Worm (Caenorhabditis elegans) whole organism, L3 larva: ENCODE results near the gene csb-1.

ENCODE experiments used
- R02D3.7 ChIP-seq: fragments of 150-350 bp; optimal IDR thresholded peaks from 2 replicates; lab custom pipeline; 2014; ENCODE audit warnings: missing biosample characterization, missing genetic modification characterization
- ama-1 ChIP-seq: fragments of 150-350 bp; optimal IDR thresholded peaks from 2 replicates; lab custom pipeline; 2018
- ceh-16 ChIP-seq: sonication (generic microtip); optimal IDR thresholded peaks from 2 replicates; lab custom pipeline; 2017; ENCODE audit warnings: missing biosample characterization, missing genetic modification characterization
- ceh-28 ChIP-seq: fragments of 150-350 bp; optimal IDR thresholded peaks from 2 replicates; lab custom pipeline; 2014; ENCODE audit warnings: missing biosample characterization, missing genetic modification reagents, missing genetic modification characterization
- ceh-82 ChIP-seq: fragments of 150-350 bp; optimal IDR thresholded peaks from 2 replicates; lab custom pipeline; 2014; ENCODE audit warnings: missing biosample characterization, missing genetic modification characterization
- ceh-9 ChIP-seq: sonication (generic microtip); optimal IDR thresholded peaks from 2 replicates; lab custom pipeline; 2018; ENCODE audit warnings: missing biosample characterization, missing genetic modification characterization
- daf-12 ChIP-seq: fragments of 150-350 bp; optimal IDR thresholded peaks from 2 replicates; lab custom pipeline; 2014; ENCODE audit warnings: missing biosample characterization, missing genetic modification reagents, missing genetic modification characterization
- egl-5 ChIP-seq: fragments of 150-350 bp; optimal IDR thresholded peaks from 2 replicates; lab custom pipeline; 2017; ENCODE audit warnings: missing biosample characterization, missing genetic modification reagents, missing genetic modification characterization, inconsistent platforms
- elt-1 ChIP-seq: fragments of 150-350 bp; optimal IDR thresholded peaks from 2 replicates; lab custom pipeline; 2014; ENCODE audit warnings: missing biosample characterization, missing genetic modification characterization
- elt-2 ChIP-seq: sonication (generic microtip); optimal IDR thresholded peaks from 2 replicates; lab custom pipeline; 2016; ENCODE audit warnings: missing genetic modification reagents, mild to moderate bottlenecking, missing genetic modification characterization, missing compliant biosample characterization
- elt-3 ChIP-seq, 3 experiments: fragments of 150-350 bp in 1 of 3; sonication (generic microtip) in 2 of 3; optimal IDR thresholded peaks; 2 replicates in 2 of 3; 4 replicates in 1 of 3; lab custom pipeline; 2014 to 2017; ENCODE audit warnings: missing biosample characterization in 3 of 3, missing genetic modification characterization in 3 of 3
- eor-1 ChIP-seq, 2 experiments: fragments of 150-350 bp; optimal IDR thresholded peaks; 2 replicates each; lab custom pipeline; 2014 to 2018; ENCODE audit warnings: missing biosample characterization in 2 of 2, missing genetic modification characterization in 2 of 2
- fkh-10 ChIP-seq: sonication (generic microtip); optimal IDR thresholded peaks from 2 replicates; lab custom pipeline; 2017; ENCODE audit warnings: missing biosample characterization, missing genetic modification reagents, missing genetic modification characterization
- fos-1 ChIP-seq: fragments of 150-350 bp; optimal IDR thresholded peaks from 2 replicates; lab custom pipeline; 2014; ENCODE audit warnings: missing biosample characterization, missing genetic modification characterization
- hmg-11 ChIP-seq: sonication (generic microtip); optimal IDR thresholded peaks from 2 replicates; lab custom pipeline; 2016; ENCODE audit warnings: missing genetic modification characterization, missing compliant biosample characterization
- jun-1 ChIP-seq: fragments of 150-350 bp; optimal IDR thresholded peaks from 2 replicates; lab custom pipeline; 2014; ENCODE audit warnings: missing biosample characterization, missing genetic modification reagents, missing genetic modification characterization
- lin-15B ChIP-seq: fragments of 150-350 bp; optimal IDR thresholded peaks from 2 replicates; lab custom pipeline; 2014; ENCODE audit warnings: missing biosample characterization, missing genetic modification characterization
- lin-39 ChIP-seq: fragments of 150-350 bp; optimal IDR thresholded peaks from 2 replicates; lab custom pipeline; 2018; ENCODE audit warnings: missing biosample characterization, missing genetic modification reagents, missing genetic modification characterization
- lsy-12 ChIP-seq: sonication (generic microtip); optimal IDR thresholded peaks from 2 replicates; lab custom pipeline; 2016; ENCODE audit warnings: mild to moderate bottlenecking, missing genetic modification characterization, missing compliant biosample characterization
- mdl-1 ChIP-seq: fragments of 150-350 bp; optimal IDR thresholded peaks from 2 replicates; lab custom pipeline; 2014; ENCODE audit warnings: missing biosample characterization, missing genetic modification characterization
- nfya-1 ChIP-seq: sonication (generic microtip); optimal IDR thresholded peaks from 2 replicates; lab custom pipeline; 2017; ENCODE audit warnings: missing genetic modification characterization, mild to moderate bottlenecking, missing compliant biosample characterization, antibody characterized with exemption, moderate library complexity; ENCODE audit not compliant: insufficient read depth
- nhr-11 ChIP-seq: fragments of 150-350 bp; optimal IDR thresholded peaks from 2 replicates; lab custom pipeline; 2014; ENCODE audit warnings: missing biosample characterization, missing genetic modification characterization
- nhr-12 ChIP-seq: fragments of 150-350 bp; optimal IDR thresholded peaks from 2 replicates; lab custom pipeline; 2014; ENCODE audit warnings: missing biosample characterization, missing genetic modification characterization
- nhr-23 ChIP-seq: fragments of 150-350 bp; optimal IDR thresholded peaks from 2 replicates; lab custom pipeline; 2014; ENCODE audit warnings: missing biosample characterization, missing genetic modification reagents, missing genetic modification characterization
- nhr-237 ChIP-seq: fragments of 150-350 bp; optimal IDR thresholded peaks from 2 replicates; lab custom pipeline; 2014; ENCODE audit warnings: missing biosample characterization, missing genetic modification characterization
- nhr-25 ChIP-seq: sonication (generic microtip); optimal IDR thresholded peaks from 2 replicates; lab custom pipeline; 2017; ENCODE audit warnings: missing biosample characterization, missing genetic modification characterization
- nhr-28 ChIP-seq: fragments of 150-350 bp; optimal IDR thresholded peaks from 2 replicates; lab custom pipeline; 2014; ENCODE audit warnings: missing biosample characterization, missing genetic modification characterization
- nhr-43 ChIP-seq: sonication (generic microtip); optimal IDR thresholded peaks from 2 replicates; lab custom pipeline; 2016; ENCODE audit warnings: mild to moderate bottlenecking, missing genetic modification characterization, missing compliant biosample characterization; ENCODE audit not compliant: poor library complexity, severe bottlenecking
- nhr-67 ChIP-seq: fragments of 150-350 bp; optimal IDR thresholded peaks from 2 replicates; lab custom pipeline; 2014; ENCODE audit warnings: missing biosample characterization, missing genetic modification characterization
- nhr-76 ChIP-seq: fragments of 150-350 bp; sonication (generic microtip); optimal IDR thresholded peaks from 5 replicates; lab custom pipeline; 2014; ENCODE audit warnings: missing biosample characterization, missing genetic modification characterization
- nhr-77 ChIP-seq: fragments of 150-350 bp; optimal IDR thresholded peaks from 2 replicates; lab custom pipeline; 2014; ENCODE audit warnings: missing biosample characterization, missing genetic modification characterization
- pha-4 ChIP-seq: fragments of 150-350 bp; optimal IDR thresholded peaks from 2 replicates; lab custom pipeline; 2014; ENCODE audit warnings: missing biosample characterization, missing genetic modification reagents, missing genetic modification characterization
- pqm-1 ChIP-seq: fragments of 150-350 bp; optimal IDR thresholded peaks from 2 replicates; lab custom pipeline; 2017; ENCODE audit warnings: missing biosample characterization, missing genetic modification characterization, inconsistent platforms
- sea-2 ChIP-seq: fragments of 150-350 bp; sonication (generic microtip); optimal IDR thresholded peaks from 4 replicates; lab custom pipeline; 2014; ENCODE audit warnings: missing biosample characterization, missing genetic modification reagents, missing genetic modification characterization
- skn-1 ChIP-seq: fragments of 150-350 bp; optimal IDR thresholded peaks from 2 replicates; lab custom pipeline; 2014; ENCODE audit warnings: missing biosample characterization, missing genetic modification characterization
- snpc-4 ChIP-seq: fragments of 150-350 bp; optimal IDR thresholded peaks from 2 replicates; lab custom pipeline; 2014; ENCODE audit warnings: missing biosample characterization, missing genetic modification characterization
- tbx-2 ChIP-seq: sonication (generic microtip); optimal IDR thresholded peaks from 2 replicates; lab custom pipeline; 2016; ENCODE audit warnings: mild to moderate bottlenecking, missing genetic modification characterization, missing compliant biosample characterization
- unc-39 ChIP-seq: sonication (generic microtip); optimal IDR thresholded peaks from 4 replicates; lab custom pipeline; 2017; ENCODE audit warnings: missing biosample characterization, missing genetic modification characterization
- unc-62 ChIP-seq: fragments of 150-350 bp; sonication (generic microtip); optimal IDR thresholded peaks from 4 replicates; lab custom pipeline; 2014; ENCODE audit warnings: missing biosample characterization, missing genetic modification reagents, missing genetic modification characterization
- ztf-11 ChIP-seq: fragments of 150-350 bp; optimal IDR thresholded peaks from 2 replicates; lab custom pipeline; 2014; ENCODE audit warnings: missing biosample characterization, missing genetic modification characterization
- ztf-4 ChIP-seq: fragments of 150-350 bp; optimal IDR thresholded peaks from 2 replicates; lab custom pipeline; 2014; ENCODE audit warnings: missing biosample characterization, missing genetic modification characterization

Gene csb-1

ce11 chrX:15865868-15866555, at the start of gene csb-1, which contains the start of gene F53H4.4:
csb-1 (minus strand) TSS chrX:15865918.
F53H4.4 (plus strand) TSS chrX:15866387.
- TF ChIP-seq nhr-12 (tag; lab: Kevin White, UChicago): no peak
- no peak for TF ChIP-seq ceh-16 (tag; lab: Kevin White, UChicago)
- peak; percentile 49 for TF ChIP-seq jun-1
- no peak for TF ChIP-seq ztf-4 (tag; lab: Kevin White, UChicago)
- peak; percentile 51 for TF ChIP-seq lin-39 (tag; lab: Kevin White, UChicago)
- TF ChIP-seq egl-5 (tag; lab: Kevin White, UChicago): peak; percentile 56
- TF ChIP-seq unc-62 (GFP tag; lab: Kevin White, UChicago): no peak
- no peak for TF ChIP-seq fkh-10 (GFP tag; lab: Kevin White, UChicago)
- TF ChIP-seq lin-15B (tag; lab: Kevin White, UChicago): peak; percentile 90
- TF ChIP-seq nhr-28 (tag; lab: Kevin White, UChicago): no peak
- peak; percentile 77 for TF ChIP-seq lsy-12
- no peak for TF ChIP-seq elt-1 (tag; lab: Kevin White, UChicago)
- no peak for TF ChIP-seq nhr-67 (tag; lab: Kevin White, UChicago)
- no peak for TF ChIP-seq ceh-28
- TF ChIP-seq unc-39 (tag; lab: Kevin White, UChicago): no peak
- TF ChIP-seq mdl-1 (tag; lab: Kevin White, UChicago): peak; percentile 89
- TF ChIP-seq nhr-25 (tag; lab: Kevin White, UChicago): peak; percentile 39
- TF ChIP-seq nhr-23 (tag; lab: Kevin White, UChicago): peak; percentile 64
- TF ChIP-seq fos-1 (tag; lab: Kevin White, UChicago): no peak
- peak; percentile 55 for TF ChIP-seq snpc-4 (tag; lab: Kevin White, UChicago)
- peak; percentile 43 for TF ChIP-seq hmg-11 (tag; lab: Kevin White, UChicago)
- no peak for TF ChIP-seq nhr-11 (tag; lab: Kevin White, UChicago)
- TF ChIP-seq nhr-237 (tag; lab: Kevin White, UChicago): no peak
- TF ChIP-seq ceh-82 (tag; lab: Kevin White, UChicago): no peak
- no peak for TF ChIP-seq nhr-76 (tag; lab: Kevin White, UChicago)
- peak; percentile 62 for TF ChIP-seq elt-2
- peak; percentile 13 for TF ChIP-seq pqm-1 (tag; lab: Kevin White, UChicago)
- TF ChIP-seq nhr-43 (tag; lab: Kevin White, UChicago): peak; percentile 51
- no peak for TF ChIP-seq ztf-11 (tag; lab: Kevin White, UChicago)
- no peak for TF ChIP-seq ama-1
- peak; percentile 53 for TF ChIP-seq R02D3.7 (tag; lab: Kevin White, UChicago)
- TF ChIP-seq daf-12 (tag; lab: Kevin White, UChicago): no peak
- TF ChIP-seq ceh-9 (tag; lab: Kevin White, UChicago): no peak
- TF ChIP-seq pha-4 (tag; lab: Kevin White, UChicago): peak; percentile 89
- peak; percentile 59 for TF ChIP-seq nfya-1
- TF ChIP-seq eor-1 (tag; optimal IDR thresholded peaks at IDR 0.05; lab: Kevin White, UChicago): no peak
- TF ChIP-seq tbx-2 (tag; lab: Kevin White, UChicago): no peak
- peak; percentile 68 for TF ChIP-seq skn-1 (tag; lab: Kevin White, UChicago)

- TF ChIP-seq lsy-12 (no peak), nhr-77 (tag; lab: Kevin White, UChicago) (no peak), nhr-43 (tag; lab: Kevin White, UChicago) (no peak), nhr-67 (tag; lab: Kevin White, UChicago) (no peak), ztf-11 (tag; lab: Kevin White, UChicago) (no peak), pha-4 (tag; lab: Kevin White, UChicago) (no peak), elt-3 (tag; optimal IDR thresholded peaks at IDR 0.05; lab: Kevin White, UChicago) (no peak), sea-2 (GFP tag; lab: Kevin White, UChicago) (no peak), lin-15B (tag; lab: Kevin White, UChicago) (no peak), hmg-11 (tag; lab: Kevin White, UChicago) (no peak), daf-12 (tag; lab: Kevin White, UChicago) (no peak)
Measured at ce11 chrX:15912841-15913240, 47.1 kb upstream of the csb-1 start.
